Fruit fly (Drosophila melanogaster) whole organism: ENCODE measurements around the gene DENR.

Experiments used
- CG8478 ChIP-seq: fragments of >200 bp; optimal IDR thresholded peaks from 2 replicates; lab custom pipeline; 2018; ENCODE audit warnings: inconsistent platforms
- Dll ChIP-seq: fragments of >200 bp; optimal IDR thresholded peaks from 2 replicates; lab custom pipeline; 2017
- EcR ChIP-seq, 2 experiments: fragments of >200 bp; optimal IDR thresholded peaks; 2 replicates each; lab custom pipeline; 2017; ENCODE audit warnings: missing biosample characterization in 2 of 2, missing genetic modification characterization in 2 of 2, missing genetic modification reagents in 2 of 2
- pan ChIP-seq: fragments of >200 bp; optimal IDR thresholded peaks from 2 replicates; lab custom pipeline; 2017
- psq ChIP-seq: fragments of >200 bp; optimal IDR thresholded peaks from 2 replicates; lab custom pipeline; 2017
- usp ChIP-seq: fragments of >200 bp; optimal IDR thresholded peaks from 2 replicates; lab custom pipeline; 2017; ENCODE audit warnings: missing biosample characterization, missing genetic modification characterization, mixed read lengths

dm6 chrX:16837588-16838178 lies 48.7 kb downstream of the DENR start:
- TF ChIP-seq Dll (lab: Kevin White, UChicago) (no peak), EcR (GFP tag; optimal IDR thresholded peaks at IDR 0.05; lab: Kevin White, UChicago) (no peak), psq (lab: Kevin White, UChicago) (no peak), pan (lab: Kevin White, UChicago) (no peak), CG8478 (lab: Kevin White, UChicago) (no peak), usp (GFP tag; lab: Kevin White, UChicago) (no peak)
